Worm (Caenorhabditis elegans) whole organism, L1 larva: ENCODE measurements around the gene gba-3.

Experiments
- F16B12.6 ChIP-seq: fragments of 150-350 bp; optimal IDR thresholded peaks from 2 replicates; lab custom pipeline; 2014; ENCODE audit warnings: missing biosample characterization, missing genetic modification characterization
- Y116A8C.19 ChIP-seq: sonication (generic microtip); optimal IDR thresholded peaks from 2 replicates; lab custom pipeline; 2016; ENCODE audit warnings: missing compliant biosample characterization, missing genetic modification characterization, borderline replicate concordance
- efl-1 ChIP-seq, 4 experiments: fragments of 150-350 bp; optimal IDR thresholded peaks in 3 of 4; peaks in 1 of 4; 1 replicate in 1 of 4; 2 replicates in 3 of 4; lab custom pipeline; 2014; ENCODE audit warnings: missing biosample characterization in 2 of 4, missing genetic modification characterization in 2 of 4, missing genetic modification reagents in 2 of 4
- nhr-237 ChIP-seq: fragments of 150-350 bp; optimal IDR thresholded peaks from 2 replicates; lab custom pipeline; 2014; ENCODE audit warnings: missing biosample characterization, missing genetic modification characterization
- nhr-28 ChIP-seq: fragments of 150-350 bp; optimal IDR thresholded peaks from 2 replicates; lab custom pipeline; 2014; ENCODE audit warnings: missing biosample characterization, missing genetic modification characterization
- sup-37 ChIP-seq: fragments of 200-800 bp; sonication (Bioruptor generic); optimal IDR thresholded peaks from 2 replicates; lab custom pipeline; 2018; ENCODE audit warnings: mild to moderate bottlenecking, missing genetic modification characterization, missing compliant biosample characterization

Gene gba-3

ce11 chrIV:17490679-17491078 lies 17.5 kb downstream of the gba-3 start, which contains the start of gene nas-6:
TSS of gene nas-6 (minus strand) at chrIV:17490779.
- TF ChIP-seq efl-1 (optimal IDR thresholded peaks at IDR 0.05; lab: Kevin White, UChicago) (no peak), efl-1 (GFP tag; optimal IDR thresholded peaks at IDR 0.05 in 1 of 2; lab: Kevin White, UChicago) (peak in 1 of 2 experiments; percentile 22), F16B12.6 (tag; lab: Kevin White, UChicago) (no peak), nhr-237 (tag; lab: Kevin White, UChicago) (no peak), sup-37 (no peak), Y116A8C.19 (tag; lab: Kevin White, UChicago) (no peak), nhr-28 (tag; lab: Kevin White, UChicago) (no peak)
- TF ChIP-seq, all 84 proteins: peak for 1
